Worm (Caenorhabditis elegans): Measurements from ENCODE around the gene K01A2.6.

The K01A2.6 gene

ce11 chrII:299684-300083 lies at the start of gene K01A2.6:
TSS of gene K01A2.6 (plus strand) at chrII:299984.
- TF ChIP-seq T22C8.4 (GFP tag; IDR thresholded peaks at IDR 0.05) (no peak), cog-1 (tag; optimal IDR thresholded peaks at IDR 0.05) (no peak), ztf-29 (GFP tag; IDR thresholded peaks at IDR 0.05) (no peak), ref-1 (GFP tag; conservative IDR thresholded peaks at IDR 0.05) (no peak), ztf-23 (GFP tag; IDR thresholded peaks at IDR 0.05) (no peak), flt-1 (GFP tag; IDR thresholded peaks at IDR 0.05) (no peak), med-1 (GFP tag; optimal IDR thresholded peaks at IDR 0.05; ENCODE audit: insufficient read depth) (no peak), tab-1 (GFP tag; IDR thresholded peaks at IDR 0.05) (no peak), klf-2 (GFP tag; conservative IDR thresholded peaks at IDR 0.05) (no peak)

ce11 chrII:255124-255523 lies 44.7 kb upstream of the K01A2.6 start:
- TF ChIP-seq med-1 (GFP tag; optimal IDR thresholded peaks at IDR 0.05; ENCODE audit: insufficient read depth) (peak; percentile 83), cog-1 (tag; optimal IDR thresholded peaks at IDR 0.05) (peak; percentile 88), ztf-29 (GFP tag; IDR thresholded peaks at IDR 0.05) (peak; percentile 84), ref-1 (GFP tag; conservative IDR thresholded peaks at IDR 0.05) (peak; percentile 55; the same call in 1 of the 2 replicates), T22C8.4 (GFP tag; IDR thresholded peaks at IDR 0.05) (peak; percentile 93), klf-2 (GFP tag; conservative IDR thresholded peaks at IDR 0.05) (peak; percentile 58), ztf-23 (GFP tag; IDR thresholded peaks at IDR 0.05) (peak; percentile 87), tab-1 (GFP tag; IDR thresholded peaks at IDR 0.05) (peak; percentile 82), flt-1 (GFP tag; IDR thresholded peaks at IDR 0.05) (peak; percentile 89)

ce11 chrII:257519-257918 lies 42.3 kb upstream of the K01A2.6 start, which contains the start of gene cat-2:
TSS of gene cat-2 (plus strand) at chrII:257819.
- TF ChIP-seq tab-1 (GFP tag; IDR thresholded peaks at IDR 0.05) (no peak), ztf-29 (GFP tag; IDR thresholded peaks at IDR 0.05) (no peak), T22C8.4 (GFP tag; IDR thresholded peaks at IDR 0.05) (no peak), med-1 (GFP tag; optimal IDR thresholded peaks at IDR 0.05; ENCODE audit: insufficient read depth) (no peak)

- TF ChIP-seq tab-1 (GFP tag; IDR thresholded peaks at IDR 0.05) (no peak), flt-1 (GFP tag; IDR thresholded peaks at IDR 0.05) (no peak), med-1 (GFP tag; optimal IDR thresholded peaks at IDR 0.05; ENCODE audit: insufficient read depth) (no peak), ztf-29 (GFP tag; IDR thresholded peaks at IDR 0.05) (no peak), cog-1 (tag; optimal IDR thresholded peaks at IDR 0.05) (no peak), T22C8.4 (GFP tag; IDR thresholded peaks at IDR 0.05) (no peak), klf-2 (GFP tag; conservative IDR thresholded peaks at IDR 0.05) (no peak), ztf-23 (GFP tag; IDR thresholded peaks at IDR 0.05) (no peak), ref-1 (GFP tag; conservative IDR thresholded peaks at IDR 0.05) (no peak)
These were observed 36.2 kb upstream of the K01A2.6 start, which contains the start of gene scc-2 for ce11 chrII:263563-263962. TSS of gene scc-2 (minus strand) at chrII:263663.

ce11 chrII:264053-264452 lies 35.7 kb upstream of the K01A2.6 start, which contains the start of gene B0432.14:
TSS of gene B0432.14 (plus strand) at chrII:264353.
- TF ChIP-seq klf-2 (GFP tag; conservative IDR thresholded peaks at IDR 0.05) (no peak), ztf-23 (GFP tag; IDR thresholded peaks at IDR 0.05) (no peak), tab-1 (GFP tag; IDR thresholded peaks at IDR 0.05) (no peak), flt-1 (GFP tag; IDR thresholded peaks at IDR 0.05) (no peak), cog-1 (tag; optimal IDR thresholded peaks at IDR 0.05) (no peak), T22C8.4 (GFP tag; IDR thresholded peaks at IDR 0.05) (no peak), med-1 (GFP tag; optimal IDR thresholded peaks at IDR 0.05; ENCODE audit: insufficient read depth) (no peak), ref-1 (GFP tag; conservative IDR thresholded peaks at IDR 0.05) (no peak), ztf-29 (GFP tag; IDR thresholded peaks at IDR 0.05) (no peak)

- TF ChIP-seq ztf-23 (GFP tag; IDR thresholded peaks at IDR 0.05), result no peak
- no peak for TF ChIP-seq klf-2 (GFP tag; conservative IDR thresholded peaks at IDR 0.05)
- TF ChIP-seq flt-1 (GFP tag; IDR thresholded peaks at IDR 0.05), result no peak
- TF ChIP-seq tab-1 (GFP tag; IDR thresholded peaks at IDR 0.05), result no peak
- no peak for TF ChIP-seq cog-1 (tag; optimal IDR thresholded peaks at IDR 0.05)
- TF ChIP-seq ztf-29 (GFP tag; IDR thresholded peaks at IDR 0.05), result no peak
- no peak for TF ChIP-seq ref-1 (GFP tag; conservative IDR thresholded peaks at IDR 0.05)
- no peak for TF ChIP-seq T22C8.4 (GFP tag; IDR thresholded peaks at IDR 0.05)
- no peak for TF ChIP-seq med-1 (GFP tag; optimal IDR thresholded peaks at IDR 0.05; ENCODE audit: insufficient read depth)
These were observed 25.9 kb upstream of the K01A2.6 start, which contains the start of gene B0432.7 for ce11 chrII:273872-274271. TSS of gene B0432.7 (minus strand) at chrII:273972.

ce11 chrII:278636-279035 lies 21.1 kb upstream of the K01A2.6 start, which contains the start of gene B0432.8:
TSS of gene B0432.8 (minus strand) at chrII:278736.
- no peak for TF ChIP-seq klf-2 (GFP tag; conservative IDR thresholded peaks at IDR 0.05)
- TF ChIP-seq flt-1 (GFP tag; IDR thresholded peaks at IDR 0.05), result no peak
- no peak for TF ChIP-seq cog-1 (tag; optimal IDR thresholded peaks at IDR 0.05)
- no peak for TF ChIP-seq tab-1 (GFP tag; IDR thresholded peaks at IDR 0.05)
- no peak for TF ChIP-seq med-1 (GFP tag; optimal IDR thresholded peaks at IDR 0.05; ENCODE audit: insufficient read depth)
- no peak for TF ChIP-seq ref-1 (GFP tag; conservative IDR thresholded peaks at IDR 0.05)
- TF ChIP-seq ztf-29 (GFP tag; IDR thresholded peaks at IDR 0.05), result no peak
- no peak for TF ChIP-seq T22C8.4 (GFP tag; IDR thresholded peaks at IDR 0.05)
- no peak for TF ChIP-seq ztf-23 (GFP tag; IDR thresholded peaks at IDR 0.05)

- TF ChIP-seq ztf-23 (GFP tag; IDR thresholded peaks at IDR 0.05) (no peak), flt-1 (GFP tag; IDR thresholded peaks at IDR 0.05) (no peak), klf-2 (GFP tag; conservative IDR thresholded peaks at IDR 0.05) (no peak), T22C8.4 (GFP tag; IDR thresholded peaks at IDR 0.05) (no peak), tab-1 (GFP tag; IDR thresholded peaks at IDR 0.05) (no peak), med-1 (GFP tag; optimal IDR thresholded peaks at IDR 0.05; ENCODE audit: insufficient read depth) (no peak), cog-1 (tag; optimal IDR thresholded peaks at IDR 0.05) (no peak), ztf-29 (GFP tag; IDR thresholded peaks at IDR 0.05) (no peak), ref-1 (GFP tag; conservative IDR thresholded peaks at IDR 0.05) (no peak)
These were observed 17.3 kb upstream of the K01A2.6 start, which contains the start of gene trul-1 for ce11 chrII:282483-282882. TSS of gene trul-1 (minus strand) at chrII:282583.

- TF ChIP-seq klf-2 (GFP tag; conservative IDR thresholded peaks at IDR 0.05), result no peak
- TF ChIP-seq T22C8.4 (GFP tag; IDR thresholded peaks at IDR 0.05), result no peak
- TF ChIP-seq ztf-23 (GFP tag; IDR thresholded peaks at IDR 0.05), result no peak
- no peak for TF ChIP-seq flt-1 (GFP tag; IDR thresholded peaks at IDR 0.05)
- no peak for TF ChIP-seq tab-1 (GFP tag; IDR thresholded peaks at IDR 0.05)
- no peak for TF ChIP-seq ztf-29 (GFP tag; IDR thresholded peaks at IDR 0.05)
- TF ChIP-seq cog-1 (tag; optimal IDR thresholded peaks at IDR 0.05), result no peak
- no peak for TF ChIP-seq med-1 (GFP tag; optimal IDR thresholded peaks at IDR 0.05; ENCODE audit: insufficient read depth)
- no peak for TF ChIP-seq ref-1 (GFP tag; conservative IDR thresholded peaks at IDR 0.05)
These were observed 16.2 kb upstream of the K01A2.6 start, which contains the start of gene B0432.9 for ce11 chrII:283594-283993. TSS of gene B0432.9 (minus strand) at chrII:283694.

Data from whole organism, midembryonic.